Worm (Caenorhabditis elegans): ENCODE results near the gene Y49A3A.4.

Y49A3A.4 gene

DNA sequence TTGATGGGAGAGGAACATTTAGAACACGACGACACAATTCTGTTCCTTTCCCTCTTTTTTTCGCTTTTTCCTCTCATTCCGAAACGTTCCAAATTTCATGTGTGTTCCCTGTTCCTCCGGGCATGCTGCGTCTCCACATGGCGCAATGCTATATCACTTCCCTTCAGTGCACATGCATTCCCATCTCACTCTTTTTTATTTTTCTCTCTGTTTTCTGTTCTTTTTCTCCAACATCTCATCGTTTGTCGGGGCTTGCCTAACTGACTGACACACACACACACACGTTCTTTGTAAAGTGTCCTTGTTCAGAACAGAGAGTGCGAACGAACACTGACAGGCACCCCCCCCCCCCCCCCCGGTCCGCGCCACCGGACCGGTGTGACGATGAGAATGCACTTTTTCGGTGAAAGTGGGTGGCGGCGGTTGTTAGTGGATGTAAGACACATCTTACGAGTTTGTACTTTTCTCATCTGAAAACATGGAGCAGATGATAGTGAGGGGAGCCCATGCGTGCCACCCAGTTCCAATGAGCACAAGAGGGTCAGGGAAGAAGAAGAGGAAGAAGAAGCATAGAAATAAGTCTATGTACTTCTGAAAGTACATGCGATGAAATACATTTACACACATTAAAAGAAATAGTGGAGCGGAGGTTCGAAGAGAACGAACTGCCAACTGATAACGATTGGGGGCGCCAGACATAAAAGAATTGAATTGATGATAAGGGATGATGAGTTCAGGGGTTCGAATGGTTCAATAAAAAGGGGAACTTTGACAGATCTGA lies 9.8 kb upstream of the Y49A3A.4 start (continued):
- TF ChIP-seq spr-3 (GFP tag; optimal IDR thresholded peaks at IDR 0.05) = no peak
- no peak; the same call in none of the 2 replicates for TF ChIP-seq egl-43 (GFP tag; IDR thresholded peaks at IDR 0.05)

DNA sequence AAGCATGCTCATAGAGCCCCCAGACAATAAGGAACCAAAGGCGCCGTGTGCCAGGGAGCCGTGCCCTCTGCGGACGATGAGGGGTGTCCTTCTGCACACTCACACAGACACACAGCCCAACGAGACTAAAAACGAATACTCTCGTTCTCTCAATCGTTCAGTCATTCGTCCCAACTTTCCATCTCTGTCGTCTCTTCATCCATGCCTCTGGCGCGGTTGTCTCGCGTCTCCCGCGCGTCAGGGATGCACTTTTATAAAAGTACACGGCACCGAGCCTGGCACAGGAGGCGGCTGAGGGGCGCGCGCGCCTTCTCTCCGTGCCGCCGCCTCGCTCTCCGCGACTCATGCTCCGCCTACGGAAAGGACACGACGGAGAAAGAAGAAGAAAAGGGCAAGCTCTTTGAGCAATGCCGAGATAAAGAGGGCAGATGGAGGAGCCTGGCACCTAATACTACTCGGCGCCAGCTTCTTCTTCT lies 7.8 kb upstream of the Y49A3A.4 start:
- TF ChIP-seq ama-1 (optimal IDR thresholded peaks at IDR 0.05) (no peak), nhr-102 (tag; optimal IDR thresholded peaks at IDR 0.05) (peak; percentile 63), daf-8 (GFP tag; IDR thresholded peaks at IDR 0.05) (no peak), tra-1 (GFP tag; IDR thresholded peaks at IDR 0.05) (0 out of 2 replicates have a peak, but pooled peaks have one; percentile 46), madf-9 (GFP tag; conservative IDR thresholded peaks at IDR 0.05) (peak; percentile 99), nhr-11 (tag; optimal IDR thresholded peaks at IDR 0.05) (peak; percentile 64), ztf-11 (tag; optimal IDR thresholded peaks at IDR 0.05) (no peak), T26A8.4 (GFP tag; IDR thresholded peaks at IDR 0.05) (0 out of 2 replicates have a peak, but pooled peaks have one; percentile 66), spr-1 (tag; optimal IDR thresholded peaks at IDR 0.05) (peak; percentile 70), T20F7.1 (GFP tag; optimal IDR thresholded peaks at IDR 0.05) (no peak), rbr-2 (tag; optimal IDR thresholded peaks at IDR 0.05) (peak; percentile 87), daf-16 (GFP tag; optimal IDR thresholded peaks at IDR 0.05) (peak; percentile 44 to 58), daf-16 (tag; optimal IDR thresholded peaks at IDR 0.05) (peak; percentile 69), nhr-6 (tag; optimal IDR thresholded peaks at IDR 0.05) (peak; percentile 27), vab-7 (GFP tag; IDR thresholded peaks at IDR 0.05) (peak; percentile 34; the same call in 1 of the 2 replicates), lin-1 (GFP tag; IDR thresholded peaks at IDR 0.05) (no peak), ztf-7 (tag; optimal IDR thresholded peaks at IDR 0.05) (no peak), F10B5.3 (tag; optimal IDR thresholded peaks at IDR 0.05) (peak; percentile 25), set-16 (GFP tag; IDR thresholded peaks at IDR 0.05) (peak; percentile 100), hif-1 (tag; optimal IDR thresholded peaks at IDR 0.05) (peak in 1 of 2 experiments; percentile 82), mdt-29 (GFP tag; IDR thresholded peaks at IDR 0.05) (no peak), hmg-1.1 (GFP tag; IDR thresholded peaks at IDR 0.05) (peak; percentile 92), unc-39 (tag; optimal IDR thresholded peaks at IDR 0.05) (no peak), dmd-9 (GFP tag; IDR thresholded peaks at IDR 0.05) (no peak), pha-4 (GFP tag; IDR thresholded peaks at IDR 0.05) (peak; percentile 74; the same call in 1 of the 2 replicates), pha-4 (tag; optimal IDR thresholded peaks at IDR 0.05) (no peak), ceh-32 (tag; optimal IDR thresholded peaks at IDR 0.05; ENCODE audit: poor library complexity) (peak; percentile 65), ces-1 (GFP tag; optimal IDR thresholded peaks at IDR 0.05) (peak; percentile 22), lin-38 (GFP tag; IDR thresholded peaks at IDR 0.05) (peak; percentile 55), zag-1 (tag; optimal IDR thresholded peaks at IDR 0.05) (no peak), hlh-11 (tag; optimal IDR thresholded peaks at IDR 0.05) (peak; percentile 96), arid-1 (GFP tag; conservative IDR thresholded peaks at IDR 0.05) (peak; percentile 50; the same call in 1 of the 2 replicates), F37D6.2 (tag; optimal IDR thresholded peaks at IDR 0.05) (peak; percentile 87), zfp-3 (GFP tag; conservative IDR thresholded peaks at IDR 0.05) (no peak), nhr-28 (tag; optimal IDR thresholded peaks at IDR 0.05) (peak; percentile 78), lin-13 (GFP tag; optimal IDR thresholded peaks at IDR 0.05) (peak; percentile 33), fkh-10 (GFP tag; optimal IDR thresholded peaks at IDR 0.05) (peak; percentile 52), dmd-8 (GFP tag; IDR thresholded peaks at IDR 0.05) (no peak), aha-1 (tag) (peak; percentile 96), dpl-1 (GFP tag; optimal IDR thresholded peaks at IDR 0.05) (peak; percentile 44), R02D3.7 (tag; optimal IDR thresholded peaks at IDR 0.05) (no peak), ctbp-1 (GFP tag; IDR thresholded peaks at IDR 0.05) (peak; percentile 90), cey-2 (tag; optimal IDR thresholded peaks at IDR 0.05; ENCODE audit: borderline replicate concordance, insufficient read depth) (no peak), skn-1 (tag; optimal IDR thresholded peaks at IDR 0.05) (no peak), tag-97 (GFP tag; IDR thresholded peaks at IDR 0.05) (no peak), F44E2.7 (GFP tag; IDR thresholded peaks at IDR 0.05) (no peak)
